Fruit fly (Drosophila melanogaster) whole organism, embryonic: ENCODE results near the gene CG6689.

Experiments used
- CG10267 ChIP-seq: fragments of 200-800 bp; sonication (Bioruptor generic); optimal IDR thresholded peaks from 2 replicates; lab custom pipeline; 2018; ENCODE audit warnings: missing biosample characterization, mild to moderate bottlenecking, missing genetic modification characterization, moderate library complexity
- CG12071 ChIP-seq: fragments of 200-800 bp; sonication (Bioruptor generic); optimal IDR thresholded peaks from 3 replicates; lab custom pipeline; 2018; ENCODE audit warnings: missing biosample characterization, mild to moderate bottlenecking, missing genetic modification characterization
- CG1233 ChIP-seq: fragments of 200-800 bp; sonication (Bioruptor generic); optimal IDR thresholded peaks from 4 replicates; lab custom pipeline; 2018; ENCODE audit warnings: missing biosample characterization, mild to moderate bottlenecking, missing genetic modification characterization
- CG12769 ChIP-seq: fragments of 200-800 bp; sonication (Bioruptor generic); optimal IDR thresholded peaks from 2 replicates; lab custom pipeline; 2019; ENCODE audit warnings: missing biosample characterization, mild to moderate bottlenecking, missing genetic modification characterization, moderate library complexity
- CG13123 ChIP-seq: fragments of 200-800 bp; sonication (Bioruptor generic); optimal IDR thresholded peaks from 2 replicates; lab custom pipeline; 2016; ENCODE audit warnings: missing biosample characterization, missing genetic modification characterization
- CG14860 ChIP-seq: fragments of 200-800 bp; sonication (Bioruptor generic); IDR thresholded peaks from 3 replicates; pipeline ENCODE4 v1.3.6; 2022; ENCODE audit warnings: missing biosample characterization, missing genetic modification characterization; ENCODE audit not compliant: partially characterized antibody
- CG1602 ChIP-seq: fragments of 200-800 bp; sonication (Bioruptor generic); optimal IDR thresholded peaks from 3 replicates; lab custom pipeline; 2016; ENCODE audit warnings: missing biosample characterization, missing genetic modification characterization
- CG18262 ChIP-seq: fragments of 200-800 bp; optimal IDR thresholded peaks from 3 replicates; lab custom pipeline; 2019; ENCODE audit warnings: missing biosample characterization, mild to moderate bottlenecking, missing genetic modification characterization, moderate library complexity
- CG2202 ChIP-seq: fragments of 200-800 bp; sonication (Bioruptor generic); optimal IDR thresholded peaks from 2 replicates; lab custom pipeline; 2018; ENCODE audit warnings: missing biosample characterization, mild to moderate bottlenecking, missing genetic modification characterization
- CG2889 ChIP-seq: fragments of 200-800 bp; sonication (Bioruptor generic); IDR thresholded peaks from 3 replicates; pipeline ENCODE4 v1.3.6; 2022; ENCODE audit warnings: missing biosample characterization, missing genetic modification characterization
- CG31388 ChIP-seq: fragments of 200-800 bp; sonication (Bioruptor generic); optimal IDR thresholded peaks from 2 replicates; lab custom pipeline; 2016; ENCODE audit warnings: missing biosample characterization, missing genetic modification characterization
- CG32767 ChIP-seq: fragments of 200-800 bp; sonication (Bioruptor generic); IDR thresholded peaks from 2 replicates; pipeline ENCODE4 v1.3.6; 2022; ENCODE audit warnings: missing biosample characterization, missing genetic modification characterization
- CG3281 ChIP-seq: fragments of 200-800 bp; sonication (Bioruptor generic); optimal IDR thresholded peaks from 3 replicates; lab custom pipeline; 2017; ENCODE audit warnings: missing biosample characterization, mild to moderate bottlenecking, missing genetic modification characterization
- CG34224 ChIP-seq: fragments of 200-800 bp; sonication (Bioruptor generic); IDR thresholded peaks from 3 replicates; pipeline ENCODE4 v1.3.6; 2022; ENCODE audit warnings: missing biosample characterization, missing genetic modification characterization; ENCODE audit not compliant: partially characterized antibody
- CG43689 ChIP-seq: fragments of 200-800 bp; sonication (Bioruptor generic); IDR thresholded peaks from 2 replicates; pipeline ENCODE4 v1.3.6; 2022; ENCODE audit warnings: missing biosample characterization, missing genetic modification characterization
- CG8290 ChIP-seq, 3 experiments: fragments of 200-800 bp; sonication (Bioruptor generic); optimal IDR thresholded peaks; 2 replicates each; lab custom pipeline; 2016 to 2019; ENCODE audit warnings: missing biosample characterization in 3 of 3, missing genetic modification characterization in 3 of 3, mild to moderate bottlenecking in 2 of 3, moderate library complexity in 1 of 3
- CG8359 ChIP-seq: fragments of 200-800 bp; sonication (Bioruptor generic); optimal IDR thresholded peaks from 2 replicates; lab custom pipeline; 2017; ENCODE audit warnings: missing biosample characterization, mild to moderate bottlenecking, missing genetic modification characterization, borderline replicate concordance
- CG8388 ChIP-seq: fragments of 200-800 bp; sonication (Bioruptor generic); optimal IDR thresholded peaks from 2 replicates; lab custom pipeline; 2019; ENCODE audit warnings: missing biosample characterization, mild to moderate bottlenecking, missing genetic modification characterization, moderate library complexity
- CG8478 ChIP-seq: fragments of >200 bp; optimal IDR thresholded peaks from 2 replicates; lab custom pipeline; 2018
- CG9797 ChIP-seq: fragments of 200-800 bp; sonication (Bioruptor generic); optimal IDR thresholded peaks from 3 replicates; lab custom pipeline; 2018; ENCODE audit warnings: missing biosample characterization, mild to moderate bottlenecking, missing genetic modification characterization
- Deaf1 ChIP-seq: fragments of 200-800 bp; optimal IDR thresholded peaks from 3 replicates; lab custom pipeline; 2019; ENCODE audit warnings: missing biosample characterization, mild to moderate bottlenecking, missing genetic modification characterization, moderate library complexity
- HLHmδ ChIP-seq: fragments of 200-800 bp; sonication (Bioruptor generic); optimal IDR thresholded peaks from 2 replicates; lab custom pipeline; 2018; ENCODE audit warnings: missing biosample characterization, mild to moderate bottlenecking, missing genetic modification characterization, moderate library complexity
- Kr ChIP-seq: fragments of 200-800 bp; sonication (Bioruptor generic); optimal IDR thresholded peaks from 2 replicates; lab custom pipeline; 2017; ENCODE audit warnings: missing biosample characterization, mild to moderate bottlenecking, missing genetic modification characterization
- Nf-YB ChIP-seq: fragments of 200-800 bp; sonication (Bioruptor generic); optimal IDR thresholded peaks from 3 replicates; lab custom pipeline; 2019; ENCODE audit warnings: missing biosample characterization, mild to moderate bottlenecking, missing genetic modification characterization, moderate library complexity
- Nf-YC ChIP-seq: fragments of 200-800 bp; optimal IDR thresholded peaks from 3 replicates; lab custom pipeline; 2019; ENCODE audit warnings: missing biosample characterization, mild to moderate bottlenecking, missing genetic modification characterization, moderate library complexity
- Side ChIP-seq: fragments of 200-800 bp; sonication (Bioruptor generic); optimal IDR thresholded peaks from 2 replicates; lab custom pipeline; 2016; ENCODE audit warnings: missing biosample characterization, missing genetic modification characterization
- Trl ChIP-seq, 3 experiments: fragments of >200 bp in 2 of 3; fragments of 200-800 bp in 1 of 3; sonication (Bioruptor generic) in 1 of 3; optimal IDR thresholded peaks; 2 replicates in 1 of 3; 3 replicates in 2 of 3; lab custom pipeline; 2016 to 2017; ENCODE audit warnings: missing biosample characterization in 1 of 3, missing genetic modification characterization in 1 of 3
- cg ChIP-seq: fragments of 200-800 bp; sonication (Bioruptor generic); optimal IDR thresholded peaks from 3 replicates; lab custom pipeline; 2019; ENCODE audit warnings: missing biosample characterization, mild to moderate bottlenecking, missing genetic modification characterization, moderate library complexity
- croc ChIP-seq: fragments of 200-800 bp; sonication (Bioruptor generic); conservative IDR thresholded peaks from 3 replicates; pipeline ENCODE4 v1.3.6; 2022; ENCODE audit warnings: missing biosample characterization, missing genetic modification characterization
- danr ChIP-seq: fragments of 200-800 bp; sonication (Bioruptor generic); IDR thresholded peaks from 2 replicates; pipeline ENCODE4 v1.3.6; 2022; ENCODE audit warnings: missing biosample characterization, missing genetic modification characterization
- dimm ChIP-seq: fragments of 200-800 bp; sonication (Bioruptor generic); IDR thresholded peaks from 2 replicates; pipeline ENCODE4 v1.3.6; 2022; ENCODE audit warnings: missing biosample characterization, missing genetic modification characterization
- emc ChIP-seq: fragments of 200-800 bp; sonication (Bioruptor generic); optimal IDR thresholded peaks from 2 replicates; lab custom pipeline; 2016; ENCODE audit warnings: missing biosample characterization, missing genetic modification characterization
- fd96Cb ChIP-seq: fragments of 200-800 bp; sonication (Bioruptor generic); optimal IDR thresholded peaks from 2 replicates; lab custom pipeline; 2018; ENCODE audit warnings: missing biosample characterization, mild to moderate bottlenecking, missing genetic modification characterization, moderate library complexity
- gcm2 ChIP-seq: fragments of 200-800 bp; sonication (Bioruptor generic); optimal IDR thresholded peaks from 2 replicates; lab custom pipeline; 2016; ENCODE audit warnings: missing biosample characterization, missing genetic modification characterization
- gem ChIP-seq: fragments of 200-800 bp; sonication (Bioruptor generic); optimal IDR thresholded peaks from 2 replicates; lab custom pipeline; 2019; ENCODE audit warnings: missing biosample characterization, mild to moderate bottlenecking, missing genetic modification characterization, moderate library complexity
- grau ChIP-seq: fragments of 200-800 bp; optimal IDR thresholded peaks from 3 replicates; lab custom pipeline; 2019; ENCODE audit warnings: missing biosample characterization, mild to moderate bottlenecking, missing genetic modification characterization, moderate library complexity
- gt ChIP-seq: fragments of 200-800 bp; sonication (Bioruptor generic); IDR thresholded peaks from 2 replicates; pipeline ENCODE4 v1.3.6; 2022; ENCODE audit warnings: missing biosample characterization, missing genetic modification characterization
- h ChIP-seq: fragments of >200 bp; optimal IDR thresholded peaks from 2 replicates; lab custom pipeline; 2017
- ham ChIP-seq: fragments of 200-800 bp; sonication (Bioruptor generic); IDR thresholded peaks from 2 replicates; pipeline ENCODE4 v1.3.6; 2022; ENCODE audit warnings: missing biosample characterization, missing genetic modification characterization
- lola ChIP-seq, 3 experiments: fragments of >200 bp in 2 of 3; fragments of 200-800 bp in 1 of 3; sonication (Bioruptor generic) in 1 of 3; optimal IDR thresholded peaks; 2 replicates each; lab custom pipeline; 2017 to 2019; ENCODE audit warnings: missing biosample characterization in 3 of 3, missing genetic modification characterization in 3 of 3, mild to moderate bottlenecking in 1 of 3, moderate library complexity in 1 of 3
- maf-S ChIP-seq: fragments of 200-800 bp; sonication (Bioruptor generic); optimal IDR thresholded peaks from 2 replicates; lab custom pipeline; 2016; ENCODE audit warnings: missing biosample characterization, missing genetic modification characterization
- mirr ChIP-seq: fragments of 200-800 bp; sonication (Bioruptor generic); optimal IDR thresholded peaks from 3 replicates; lab custom pipeline; 2018; ENCODE audit warnings: missing biosample characterization, mild to moderate bottlenecking, missing genetic modification characterization
- nmo ChIP-seq: fragments of 200-800 bp; sonication (Bioruptor generic); optimal IDR thresholded peaks from 2 replicates; lab custom pipeline; 2018; ENCODE audit warnings: missing biosample characterization, mild to moderate bottlenecking, missing genetic modification characterization, moderate library complexity
- org-1 ChIP-seq: fragments of 200-800 bp; sonication (Bioruptor generic); optimal IDR thresholded peaks from 2 replicates; lab custom pipeline; 2017; ENCODE audit warnings: missing biosample characterization, missing genetic modification characterization
- so ChIP-seq: fragments of 200-800 bp; sonication (Bioruptor generic); IDR thresholded peaks from 3 replicates; pipeline ENCODE4 v1.3.6; 2022; ENCODE audit warnings: missing biosample characterization, missing genetic modification characterization
- ssp ChIP-seq: fragments of 200-800 bp; sonication (Bioruptor generic); IDR thresholded peaks from 2 replicates; pipeline ENCODE4 v1.3.6; 2022; ENCODE audit warnings: missing biosample characterization, missing genetic modification characterization
- stwl ChIP-seq: fragments of 200-800 bp; sonication (Bioruptor generic); optimal IDR thresholded peaks from 3 replicates; lab custom pipeline; 2018; ENCODE audit warnings: missing biosample characterization, mild to moderate bottlenecking, missing genetic modification characterization, moderate library complexity
- tio ChIP-seq: fragments of 200-800 bp; sonication (Bioruptor generic); optimal IDR thresholded peaks from 2 replicates; lab custom pipeline; 2017; ENCODE audit warnings: missing biosample characterization, missing genetic modification characterization, inconsistent platforms
- unpg ChIP-seq: fragments of 200-800 bp; sonication (Bioruptor generic); optimal IDR thresholded peaks from 3 replicates; lab custom pipeline; 2018; ENCODE audit warnings: missing biosample characterization, mild to moderate bottlenecking, missing genetic modification characterization, moderate library complexity
- zf30C ChIP-seq: fragments of 200-800 bp; sonication (Bioruptor generic); optimal IDR thresholded peaks from 3 replicates; lab custom pipeline; 2018; ENCODE audit warnings: missing biosample characterization, mild to moderate bottlenecking, missing genetic modification characterization
- zfh1 ChIP-seq: fragments of 200-800 bp; sonication (Bioruptor generic); IDR thresholded peaks from 3 replicates; pipeline ENCODE4 v1.3.6; 2022; ENCODE audit warnings: missing biosample characterization, missing genetic modification characterization

Gene CG6689

dm6 chr3R:11178300-11178699, 41.6 kb downstream of the CG6689 start (continued):
- TF ChIP-seq fd96Cb (tag; lab: Kevin White, UChicago): no peak
- TF ChIP-seq Nf-YB (GFP tag; lab: Kevin White, UChicago): no peak
- no peak for TF ChIP-seq ssp (GFP tag; lab: Robert Waterston, UW)
- no peak for TF ChIP-seq nmo
- no peak for TF ChIP-seq Deaf1
- peak; percentile 40 for TF ChIP-seq CG12071 (GFP tag; lab: Kevin White, UChicago)
- no peak for TF ChIP-seq Kr (GFP tag; lab: Kevin White, UChicago)
- TF ChIP-seq gt (GFP tag; lab: Robert Waterston, UW): no peak
- no peak for TF ChIP-seq tio (GFP tag; lab: Kevin White, UChicago)
- TF ChIP-seq unpg (GFP tag; lab: Kevin White, UChicago): peak; percentile 26
- TF ChIP-seq zfh1: no peak
- TF ChIP-seq so (GFP tag; lab: Robert Waterston, UW): 0 out of 3 replicates have a peak, but pooled peaks have one; percentile 17
- TF ChIP-seq cg (GFP tag; lab: Kevin White, UChicago): no peak
- TF ChIP-seq CG8290 (GFP tag; optimal IDR thresholded peaks at IDR 0.05; lab: Kevin White, UChicago): no peak
- TF ChIP-seq CG8290 (tag; optimal IDR thresholded peaks at IDR 0.05; lab: Kevin White, UChicago): peak in 1 of 2 experiments; percentile 12
- peak; percentile 27 for TF ChIP-seq CG1233 (GFP tag; lab: Kevin White, UChicago)
- no peak for TF ChIP-seq danr (GFP tag; lab: Robert Waterston, UW)
- no peak for TF ChIP-seq lola (GFP tag; optimal IDR thresholded peaks at IDR 0.05; lab: Kevin White, UChicago)
- no peak for TF ChIP-seq CG8478 (lab: Kevin White, UChicago)
- no peak for TF ChIP-seq Side (GFP tag; lab: Kevin White, UChicago)
- peak; percentile 1 for TF ChIP-seq CG3281
- no peak for TF ChIP-seq emc (GFP tag; lab: Kevin White, UChicago)
- no peak for TF ChIP-seq CG1602 (GFP tag; lab: Kevin White, UChicago)
- TF ChIP-seq dimm (GFP tag; lab: Robert Waterston, UW): no peak
- TF ChIP-seq CG34224 (GFP tag; lab: Robert Waterston, UW): no peak
- no peak for TF ChIP-seq CG32767 (GFP tag; lab: Robert Waterston, UW)
- no peak for TF ChIP-seq CG18262
- peak; percentile 12 for TF ChIP-seq CG12769 (tag; lab: Kevin White, UChicago)
- no peak for TF ChIP-seq croc (GFP tag; lab: Robert Waterston, UW)
- no peak for TF ChIP-seq maf-S
- TF ChIP-seq CG8359 (GFP tag; lab: Kevin White, UChicago): no peak
- TF ChIP-seq mirr: peak; percentile 63
- no peak for TF ChIP-seq CG43689 (GFP tag; lab: Robert Waterston, UW)
- no peak for TF ChIP-seq org-1 (GFP tag; lab: Kevin White, UChicago)
- TF ChIP-seq CG2202: no peak
- TF ChIP-seq zf30C (GFP tag; lab: Kevin White, UChicago): no peak
- TF ChIP-seq gcm2 (GFP tag; lab: Kevin White, UChicago): no peak
- TF ChIP-seq CG31388: no peak
- no peak for TF ChIP-seq HLHmδ (GFP tag; lab: Kevin White, UChicago)
- TF ChIP-seq Trl (optimal IDR thresholded peaks at IDR 0.05; lab: Kevin White, UChicago): no peak
- no peak for TF ChIP-seq Trl (GFP tag; optimal IDR thresholded peaks at IDR 0.05; lab: Kevin White, UChicago)
- peak; percentile 58 for TF ChIP-seq grau (tag; lab: Kevin White, UChicago)
- TF ChIP-seq CG8388 (GFP tag; lab: Kevin White, UChicago): no peak
- no peak for TF ChIP-seq h (lab: Kevin White, UChicago)
- no peak for TF ChIP-seq CG2889 (GFP tag; lab: Robert Waterston, UW)
- no peak for TF ChIP-seq CG13123 (GFP tag; lab: Kevin White, UChicago)
- no peak for TF ChIP-seq stwl (tag; lab: Kevin White, UChicago)
- no peak for TF ChIP-seq CG14860 (GFP tag; lab: Robert Waterston, UW)
- TF ChIP-seq gem (tag; lab: Kevin White, UChicago): peak; percentile 20
- no peak for TF ChIP-seq Nf-YC (tag; lab: Kevin White, UChicago)
- TF ChIP-seq ham (GFP tag; lab: Robert Waterston, UW): no peak
- TF ChIP-seq CG9797: no peak
- no peak for TF ChIP-seq CG10267 (tag; lab: Kevin White, UChicago)
